Fruit fly (Drosophila melanogaster) whole organism, embryonic: ENCODE data around the gene Oseg2.

Experiments
- Antp ChIP-seq: fragments of 200-800 bp; sonication (Bioruptor generic); optimal IDR thresholded peaks from 3 replicates; lab custom pipeline; 2016; ENCODE audit warnings: missing biosample characterization, missing genetic modification characterization
- Atf-2 ChIP-seq: fragments of 200-800 bp; sonication (Bioruptor generic); optimal IDR thresholded peaks from 2 replicates; lab custom pipeline; 2016; ENCODE audit warnings: missing biosample characterization, missing genetic modification characterization
- C15 ChIP-seq: fragments of 200-800 bp; sonication (Bioruptor generic); IDR thresholded peaks from 3 replicates; pipeline ENCODE4 v1.3.6; 2022; ENCODE audit warnings: missing biosample characterization, missing genetic modification characterization
- CG10543 ChIP-seq: fragments of 200-800 bp; sonication (Bioruptor generic); optimal IDR thresholded peaks from 3 replicates; lab custom pipeline; 2017; ENCODE audit warnings: missing biosample characterization, mild to moderate bottlenecking, missing genetic modification characterization, moderate library complexity
- CG10565 ChIP-seq: fragments of 200-800 bp; sonication (Bioruptor generic); optimal IDR thresholded peaks from 3 replicates; lab custom pipeline; 2016; ENCODE audit warnings: missing biosample characterization, mild to moderate bottlenecking, missing genetic modification characterization
- CG11696 ChIP-seq: fragments of 200-800 bp; sonication (Bioruptor generic); IDR thresholded peaks from 2 replicates; pipeline ENCODE4 v1.3.6; 2022; ENCODE audit warnings: missing biosample characterization, missing genetic modification characterization
- CG11723 ChIP-seq: fragments of 200-800 bp; sonication (Bioruptor generic); optimal IDR thresholded peaks from 2 replicates; lab custom pipeline; 2017; ENCODE audit warnings: missing biosample characterization, mild to moderate bottlenecking, missing genetic modification characterization
- CG12236 ChIP-seq: fragments of 200-800 bp; sonication (Bioruptor generic); optimal IDR thresholded peaks from 2 replicates; lab custom pipeline; 2016; ENCODE audit warnings: missing biosample characterization, missing genetic modification characterization
- CG13424 ChIP-seq: fragments of 200-800 bp; sonication (Bioruptor generic); optimal IDR thresholded peaks from 2 replicates; lab custom pipeline; 2019; ENCODE audit warnings: missing biosample characterization, mild to moderate bottlenecking, missing genetic modification characterization, moderate library complexity
- CG13775 ChIP-seq: fragments of 200-800 bp; sonication (Bioruptor generic); optimal IDR thresholded peaks from 3 replicates; lab custom pipeline; 2017; ENCODE audit warnings: missing biosample characterization, mild to moderate bottlenecking, missing genetic modification characterization
- CG13894 ChIP-seq: fragments of 200-800 bp; sonication (Bioruptor generic); optimal IDR thresholded peaks from 3 replicates; lab custom pipeline; 2018; ENCODE audit warnings: missing biosample characterization, mild to moderate bottlenecking, missing genetic modification characterization, moderate library complexity
- CG14441 ChIP-seq: fragments of 200-800 bp; sonication (Bioruptor generic); IDR thresholded peaks from 2 replicates; pipeline ENCODE4 v1.3.6; 2022; ENCODE audit warnings: missing biosample characterization, missing genetic modification characterization
- CG15514 ChIP-seq: fragments of 200-800 bp; sonication (Bioruptor generic); optimal IDR thresholded peaks from 3 replicates; lab custom pipeline; 2017; ENCODE audit warnings: missing biosample characterization, missing genetic modification characterization, mild to moderate bottlenecking, moderate library complexity, missing genetic modification reagents
- CG31365 ChIP-seq: fragments of 200-800 bp; sonication (Bioruptor generic); optimal IDR thresholded peaks from 2 replicates; lab custom pipeline; 2018; ENCODE audit warnings: missing biosample characterization, mild to moderate bottlenecking, missing genetic modification characterization
- CG4360 ChIP-seq: fragments of 200-800 bp; sonication (Bioruptor generic); IDR thresholded peaks from 2 replicates; pipeline ENCODE4 v1.3.6; 2022; ENCODE audit warnings: missing biosample characterization, missing genetic modification characterization
- CG4404 ChIP-seq: fragments of 200-800 bp; sonication (Bioruptor generic); IDR thresholded peaks from 2 replicates; pipeline ENCODE4 v1.3.6; 2022; ENCODE audit warnings: missing biosample characterization, missing genetic modification characterization
- CG4617 ChIP-seq: fragments of 200-800 bp; sonication (Bioruptor generic); optimal IDR thresholded peaks from 3 replicates; lab custom pipeline; 2016; ENCODE audit warnings: missing biosample characterization, missing genetic modification characterization, borderline replicate concordance
- CG5953 ChIP-seq: fragments of 200-800 bp; sonication (Bioruptor generic); IDR thresholded peaks from 2 replicates; pipeline ENCODE4 v1.3.6; 2022; ENCODE audit warnings: missing biosample characterization, missing genetic modification characterization
- CG6254 ChIP-seq: fragments of 200-800 bp; sonication (Bioruptor generic); optimal IDR thresholded peaks from 3 replicates; lab custom pipeline; 2017; ENCODE audit warnings: mild to moderate bottlenecking, missing biosample characterization, missing genetic modification reagents, missing genetic modification characterization
- CG6272 ChIP-seq: fragments of 200-800 bp; sonication (Bioruptor generic); IDR thresholded peaks from 2 replicates; pipeline ENCODE4 v1.3.6; 2022; ENCODE audit warnings: missing biosample characterization, missing genetic modification characterization
- CG6689 ChIP-seq: fragments of 200-800 bp; sonication (Bioruptor generic); IDR thresholded peaks from 2 replicates; pipeline ENCODE4 v1.3.6; 2022; ENCODE audit warnings: missing biosample characterization, missing genetic modification characterization
- CG7357 ChIP-seq: fragments of 200-800 bp; sonication (Bioruptor generic); IDR thresholded peaks from 3 replicates; pipeline ENCODE4 v1.3.6; 2022; ENCODE audit warnings: missing biosample characterization, missing genetic modification characterization
- CG7372 ChIP-seq: fragments of 200-800 bp; sonication (Bioruptor generic); IDR thresholded peaks from 2 replicates; pipeline ENCODE4 v1.3.6; 2022; ENCODE audit warnings: missing biosample characterization, missing genetic modification characterization
- CG7839 ChIP-seq: fragments of 200-800 bp; sonication (Bioruptor generic); optimal IDR thresholded peaks from 3 replicates; lab custom pipeline; 2018; ENCODE audit warnings: missing biosample characterization, mild to moderate bottlenecking, missing genetic modification characterization, moderate library complexity
- CG8924 ChIP-seq: fragments of 200-800 bp; optimal IDR thresholded peaks from 3 replicates; lab custom pipeline; 2019; ENCODE audit warnings: missing biosample characterization, mild to moderate bottlenecking, missing genetic modification characterization, moderate library complexity
- Camta ChIP-seq: fragments of 200-800 bp; sonication (Bioruptor generic); optimal IDR thresholded peaks from 2 replicates; lab custom pipeline; 2016; ENCODE audit warnings: missing biosample characterization, missing genetic modification characterization
- Chrac-16 ChIP-seq: fragments of 200-800 bp; sonication (Bioruptor generic); optimal IDR thresholded peaks from 3 replicates; lab custom pipeline; 2016; ENCODE audit warnings: missing biosample characterization, missing genetic modification characterization
- Dfd ChIP-seq, 2 experiments: fragments of >200 bp; optimal IDR thresholded peaks; 2 replicates each; lab custom pipeline; 2017; ENCODE audit warnings: missing biosample characterization in 2 of 2, missing genetic modification characterization in 2 of 2
- Dref ChIP-seq: fragments of 200-800 bp; sonication (Bioruptor generic); IDR thresholded peaks from 2 replicates; pipeline ENCODE4 v1.3.6; 2022; ENCODE audit warnings: missing biosample characterization, missing genetic modification characterization
- E2f1 ChIP-seq: fragments of 200-800 bp; sonication (Bioruptor generic); IDR thresholded peaks from 2 replicates; pipeline ENCODE4 v1.3.6; 2022; ENCODE audit warnings: missing biosample characterization, missing genetic modification characterization
- Ets65A ChIP-seq: fragments of 200-800 bp; sonication (Bioruptor generic); peaks from one replicate; lab custom pipeline; 2016; ENCODE audit warnings: missing biosample characterization, missing genetic modification characterization
- Gug ChIP-seq: fragments of 200-800 bp; sonication (Bioruptor generic); IDR thresholded peaks from 4 replicates; pipeline ENCODE4 v1.3.6; 2022; ENCODE audit warnings: missing biosample characterization, missing genetic modification characterization
- HLH54F ChIP-seq: fragments of 200-800 bp; sonication (Bioruptor generic); optimal IDR thresholded peaks from 3 replicates; lab custom pipeline; 2016; ENCODE audit warnings: missing biosample characterization, missing genetic modification characterization
- HmgD ChIP-seq: fragments of 200-800 bp; sonication (Bioruptor generic); optimal IDR thresholded peaks from 3 replicates; lab custom pipeline; 2016; ENCODE audit warnings: missing biosample characterization, missing genetic modification characterization
- Hr39 ChIP-seq: fragments of >200 bp; optimal IDR thresholded peaks from 2 replicates; lab custom pipeline; 2017
- Hr78 ChIP-seq, 2 experiments: fragments of 200-800 bp in 1 of 2; fragments of >200 bp in 1 of 2; sonication (Bioruptor generic) in 1 of 2; optimal IDR thresholded peaks; 2 replicates each; lab custom pipeline; 2017 to 2019; ENCODE audit warnings: missing biosample characterization in 2 of 2, missing genetic modification characterization in 2 of 2, mild to moderate bottlenecking in 1 of 2, moderate library complexity in 1 of 2
- Rx ChIP-seq: fragments of 200-800 bp; sonication (Bioruptor generic); IDR thresholded peaks from 2 replicates; pipeline ENCODE4 v1.3.6; 2022; ENCODE audit warnings: missing biosample characterization, missing genetic modification characterization
- Vsx1 ChIP-seq: fragments of 200-800 bp; sonication (Bioruptor generic); optimal IDR thresholded peaks from 2 replicates; lab custom pipeline; 2017; ENCODE audit warnings: missing biosample characterization, mild to moderate bottlenecking, missing genetic modification characterization, missing genetic modification reagents
- al ChIP-seq: fragments of 200-800 bp; sonication (Bioruptor generic); IDR thresholded peaks from 2 replicates; pipeline ENCODE4 v1.3.6; 2022; ENCODE audit warnings: missing biosample characterization, missing genetic modification characterization
- ato ChIP-seq: fragments of 200-800 bp; sonication (Bioruptor generic); IDR thresholded peaks from 2 replicates; pipeline ENCODE4 v1.3.6; 2022; ENCODE audit warnings: missing biosample characterization, missing genetic modification characterization; ENCODE audit not compliant: partially characterized antibody
- crol ChIP-seq: fragments of 200-800 bp; sonication (Bioruptor generic); IDR thresholded peaks from 2 replicates; pipeline ENCODE4 v1.3.6; 2022; ENCODE audit warnings: missing biosample characterization, missing genetic modification characterization
- dan ChIP-seq: fragments of 200-800 bp; sonication (Bioruptor generic); IDR thresholded peaks from 2 replicates; pipeline ENCODE4 v1.3.6; 2022; ENCODE audit warnings: missing biosample characterization, missing genetic modification characterization
- lilli ChIP-seq: fragments of 200-800 bp; sonication (Bioruptor generic); optimal IDR thresholded peaks from 3 replicates; lab custom pipeline; 2016; ENCODE audit warnings: missing biosample characterization, missing genetic modification characterization
- nom ChIP-seq: fragments of 200-800 bp; sonication (Bioruptor generic); optimal IDR thresholded peaks from 2 replicates; lab custom pipeline; 2017; ENCODE audit warnings: missing biosample characterization, missing genetic modification characterization, mild to moderate bottlenecking, moderate library complexity, missing genetic modification reagents
- pb ChIP-seq: fragments of 200-800 bp; sonication (Bioruptor generic); optimal IDR thresholded peaks from 3 replicates; lab custom pipeline; 2016; ENCODE audit warnings: missing biosample characterization, missing genetic modification characterization
- peb ChIP-seq: fragments of 200-800 bp; sonication (Bioruptor generic); IDR thresholded peaks from 2 replicates; pipeline ENCODE4 v1.3.6; 2022; ENCODE audit warnings: missing biosample characterization, missing genetic modification characterization
- schlank ChIP-seq: fragments of 200-800 bp; sonication (Bioruptor generic); optimal IDR thresholded peaks from 2 replicates; lab custom pipeline; 2018; ENCODE audit warnings: missing biosample characterization, mild to moderate bottlenecking, missing genetic modification characterization
- sob ChIP-seq: fragments of 200-800 bp; sonication (Bioruptor generic); IDR thresholded peaks from 2 replicates; pipeline ENCODE4 v1.3.6; 2022; ENCODE audit warnings: missing biosample characterization, missing genetic modification characterization
- tna ChIP-seq: fragments of 200-800 bp; sonication (Bioruptor generic); IDR thresholded peaks from 2 replicates; pipeline ENCODE4 v1.3.6; 2022; ENCODE audit warnings: missing biosample characterization, missing genetic modification characterization; ENCODE audit not compliant: partially characterized antibody
- unpg ChIP-seq: fragments of 200-800 bp; sonication (Bioruptor generic); optimal IDR thresholded peaks from 3 replicates; lab custom pipeline; 2018; ENCODE audit warnings: missing biosample characterization, mild to moderate bottlenecking, missing genetic modification characterization, moderate library complexity

Oseg2 gene

DNA sequence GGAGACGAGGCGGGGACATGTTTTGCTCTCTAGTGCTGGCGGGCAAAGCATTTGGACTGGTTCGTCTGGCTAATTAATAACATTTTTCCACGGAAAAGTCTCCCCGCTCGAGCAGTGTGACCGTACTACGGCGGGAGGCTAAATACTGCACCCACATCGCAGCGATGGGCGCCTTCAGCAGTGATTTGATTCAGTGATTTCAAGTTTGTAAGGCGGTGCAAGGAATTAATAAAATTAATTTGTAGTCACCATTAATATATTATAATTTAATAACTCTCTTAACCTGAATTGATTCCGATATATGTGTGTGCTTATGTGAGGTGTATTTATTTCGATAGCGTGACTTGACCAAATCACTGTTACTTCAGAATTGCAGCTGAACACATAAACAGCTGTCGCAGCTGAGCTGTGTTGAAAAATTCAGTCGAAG, 33.1 kb downstream of the Oseg2 start, which contains the start of the genes oxt and CG13807 (continued):
- TF ChIP-seq Chrac-16: peak; percentile 92
- peak; percentile 80 for TF ChIP-seq Rx (GFP tag; lab: Robert Waterston, UW)
- TF ChIP-seq nom (GFP tag; lab: Kevin White, UChicago): peak; percentile 63
- TF ChIP-seq HmgD (GFP tag; lab: Kevin White, UChicago): no peak
- TF ChIP-seq Vsx1 (GFP tag; lab: Kevin White, UChicago): peak; percentile 94
- 0 out of 2 replicates have a peak, but pooled peaks have one; percentile 26 for TF ChIP-seq CG4360
- peak; percentile 83 for TF ChIP-seq CG11723 (GFP tag; lab: Kevin White, UChicago)
- TF ChIP-seq CG7372 (GFP tag; lab: Robert Waterston, UW): peak; percentile 88
- TF ChIP-seq CG4404 (GFP tag; lab: Robert Waterston, UW): peak; percentile 82
- TF ChIP-seq Hr78 (GFP tag; optimal IDR thresholded peaks at IDR 0.05; lab: Kevin White, UChicago): peak in 1 of 2 experiments; percentile 21
- peak; percentile 86 for TF ChIP-seq peb (GFP tag; lab: Robert Waterston, UW)
- peak; percentile 67 for TF ChIP-seq Camta
- TF ChIP-seq sob: peak; percentile 89
- TF ChIP-seq CG13424: peak; percentile 93
- TF ChIP-seq CG7839 (tag; lab: Kevin White, UChicago): peak; percentile 91
- peak; percentile 59 for TF ChIP-seq CG11696 (GFP tag; lab: Robert Waterston, UW)
- peak; percentile 91 for TF ChIP-seq unpg (GFP tag; lab: Kevin White, UChicago)
- 0 out of 2 replicates have a peak, but pooled peaks have one; percentile 11 for TF ChIP-seq dan
- no peak for TF ChIP-seq Hr39 (lab: Kevin White, UChicago)
- TF ChIP-seq CG31365 (tag; lab: Kevin White, UChicago): peak; percentile 36
- no peak for TF ChIP-seq CG10565
- peak; percentile 64 for TF ChIP-seq schlank (tag; lab: Kevin White, UChicago)
- peak; percentile 44; the same call in 1 of the 2 replicates for TF ChIP-seq crol (GFP tag; lab: Robert Waterston, UW)
- peak; percentile 93 for TF ChIP-seq CG6689 (GFP tag; lab: Robert Waterston, UW)
- TF ChIP-seq CG8924 (tag; lab: Kevin White, UChicago): peak; percentile 86
- TF ChIP-seq CG10543 (GFP tag; lab: Kevin White, UChicago): peak; percentile 90
- TF ChIP-seq CG12236 (GFP tag; lab: Kevin White, UChicago): no peak
- TF ChIP-seq CG5953 (GFP tag; lab: Robert Waterston, UW): peak; percentile 69
- peak; percentile 91 for TF ChIP-seq Gug (GFP tag; lab: Robert Waterston, UW)
- TF ChIP-seq pb (GFP tag; lab: Kevin White, UChicago): no peak
- TF ChIP-seq lilli: peak; percentile 83
- TF ChIP-seq, all 482 proteins: peak for 385

DNA sequence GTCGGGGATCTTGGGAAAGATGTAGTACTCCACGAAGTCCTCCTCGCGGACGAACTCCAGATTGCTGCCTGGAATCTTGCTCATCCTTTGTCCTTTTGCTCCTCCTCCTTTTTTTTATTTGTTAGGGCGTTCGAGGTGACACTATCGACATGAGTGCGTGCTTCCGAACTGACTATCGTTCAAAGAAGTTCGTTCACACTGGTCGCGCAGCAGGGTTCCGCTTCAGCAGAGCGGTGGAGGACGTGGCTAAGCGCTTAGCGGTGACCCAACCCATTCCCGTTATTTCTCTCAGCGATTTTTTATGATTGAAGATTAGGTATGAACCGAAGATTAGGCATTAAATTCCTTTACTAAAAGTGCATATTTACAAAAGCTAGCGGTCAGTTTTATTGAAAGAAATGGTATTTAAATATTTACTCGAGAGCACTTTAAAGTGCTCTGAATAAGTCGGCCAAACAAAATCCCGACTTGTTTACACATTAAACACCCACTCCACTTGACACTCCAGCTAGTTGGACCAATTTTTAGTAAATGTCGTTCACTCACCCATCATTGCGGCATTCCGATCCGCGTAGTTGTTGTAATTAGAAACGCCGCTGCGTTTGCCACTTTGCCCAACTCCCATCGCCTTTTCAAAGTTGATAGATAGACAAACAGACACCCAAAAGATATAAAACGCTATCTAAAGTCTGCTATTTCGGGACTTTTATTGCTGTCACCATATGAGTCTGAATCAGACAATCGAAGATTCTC, 36.4 kb downstream of the Oseg2 start, which contains the start of the genes ecd and CG13806:
Gene ecd, minus strand, starts transcription at position 166 of the 753 bp plus-strand sequence.
Gene CG13806, plus strand, starts transcription at position 703 of the 753 bp plus-strand sequence.
- TF ChIP-seq Ets65A (GFP tag; lab: Kevin White, UChicago) (peak; percentile 93), ato (GFP tag; lab: Robert Waterston, UW) (peak; percentile 91), CG4617 (GFP tag; lab: Kevin White, UChicago) (peak; percentile 95), Dfd (GFP tag; optimal IDR thresholded peaks at IDR 0.05; lab: Kevin White, UChicago) (no peak), HLH54F (GFP tag; lab: Kevin White, UChicago) (peak; percentile 30), CG13894 (tag; lab: Kevin White, UChicago) (peak; percentile 34), tna (peak; percentile 90), CG15514 (GFP tag; lab: Kevin White, UChicago) (peak; percentile 75), Antp (GFP tag; lab: Kevin White, UChicago) (peak; percentile 40), CG7357 (GFP tag; lab: Robert Waterston, UW) (peak; percentile 97), al (GFP tag; lab: Robert Waterston, UW) (peak; percentile 29; the same call in 1 of the 2 replicates), C15 (no peak), CG6272 (GFP tag; lab: Robert Waterston, UW) (peak; percentile 23; the same call in 1 of the 2 replicates), Atf-2 (peak; percentile 45), Dref (peak; percentile 49), E2f1 (no peak), CG6254 (GFP tag; lab: Kevin White, UChicago) (no peak), CG14441 (GFP tag; lab: Robert Waterston, UW) (0 out of 2 replicates have a peak, but pooled peaks have one; percentile 45), CG13775 (peak; percentile 2)
